Fruit fly (Drosophila melanogaster) whole organism, embryonic: ENCODE results near the gene CCT7.

ENCODE experiments used
- Adf1 ChIP-seq: fragments of 200-800 bp; sonication (Bioruptor generic); IDR thresholded peaks from 2 replicates; pipeline ENCODE4 v1.3.6; 2022; ENCODE audit warnings: missing biosample characterization, missing genetic modification characterization
- Aef1 ChIP-seq: fragments of 200-800 bp; sonication (Bioruptor generic); IDR thresholded peaks from 3 replicates; pipeline ENCODE4 v1.3.6; 2022; ENCODE audit warnings: missing biosample characterization, missing genetic modification characterization
- Antp ChIP-seq: fragments of 200-800 bp; sonication (Bioruptor generic); optimal IDR thresholded peaks from 3 replicates; lab custom pipeline; 2016; ENCODE audit warnings: missing biosample characterization, missing genetic modification characterization
- CG10543 ChIP-seq: fragments of 200-800 bp; sonication (Bioruptor generic); optimal IDR thresholded peaks from 3 replicates; lab custom pipeline; 2017; ENCODE audit warnings: missing biosample characterization, mild to moderate bottlenecking, missing genetic modification characterization, moderate library complexity
- CG11456 ChIP-seq: fragments of 200-800 bp; sonication (Bioruptor generic); IDR thresholded peaks from 3 replicates; pipeline ENCODE4 v1.3.6; 2022; ENCODE audit warnings: missing biosample characterization, missing genetic modification characterization
- CG11696 ChIP-seq: fragments of 200-800 bp; sonication (Bioruptor generic); IDR thresholded peaks from 2 replicates; pipeline ENCODE4 v1.3.6; 2022; ENCODE audit warnings: missing biosample characterization, missing genetic modification characterization
- CG13775 ChIP-seq: fragments of 200-800 bp; sonication (Bioruptor generic); optimal IDR thresholded peaks from 3 replicates; lab custom pipeline; 2017; ENCODE audit warnings: missing biosample characterization, mild to moderate bottlenecking, missing genetic modification characterization
- CG14710 ChIP-seq: fragments of 200-800 bp; sonication (Bioruptor generic); optimal IDR thresholded peaks from 3 replicates; lab custom pipeline; 2019; ENCODE audit warnings: missing biosample characterization, mild to moderate bottlenecking, missing genetic modification characterization, moderate library complexity
- CG15011 ChIP-seq: fragments of 200-800 bp; sonication (Bioruptor generic); optimal IDR thresholded peaks from 3 replicates; lab custom pipeline; 2018; ENCODE audit warnings: missing biosample characterization, mild to moderate bottlenecking, missing genetic modification characterization
- CG1603 ChIP-seq: fragments of 200-800 bp; sonication (Bioruptor generic); optimal IDR thresholded peaks from 2 replicates; lab custom pipeline; 2019; ENCODE audit warnings: missing biosample characterization, mild to moderate bottlenecking, missing genetic modification characterization, moderate library complexity
- CG17612 ChIP-seq: fragments of 200-800 bp; sonication (Bioruptor generic); IDR thresholded peaks from 2 replicates; pipeline ENCODE4 v1.3.6; 2022; ENCODE audit warnings: missing biosample characterization, missing genetic modification characterization
- CG2129 ChIP-seq: fragments of 200-800 bp; sonication (Bioruptor generic); IDR thresholded peaks from 2 replicates; pipeline ENCODE4 v1.3.6; 2022; ENCODE audit warnings: missing biosample characterization, missing genetic modification characterization; ENCODE audit not compliant: partially characterized antibody
- CG31441 ChIP-seq: fragments of 200-800 bp; sonication (Bioruptor generic); IDR thresholded peaks from 2 replicates; pipeline ENCODE4 v1.3.6; 2022; ENCODE audit warnings: missing biosample characterization, missing genetic modification characterization
- CG3163 ChIP-seq: fragments of 200-800 bp; sonication (Bioruptor generic); optimal IDR thresholded peaks from 3 replicates; lab custom pipeline; 2016; ENCODE audit warnings: missing biosample characterization, missing genetic modification characterization
- CG3838 ChIP-seq: fragments of 200-800 bp; sonication (Bioruptor generic); optimal IDR thresholded peaks from 3 replicates; lab custom pipeline; 2016; ENCODE audit warnings: missing biosample characterization, missing genetic modification characterization
- CG3847 ChIP-seq: fragments of 200-800 bp; sonication (Bioruptor generic); IDR thresholded peaks from 2 replicates; pipeline ENCODE4 v1.3.6; 2022; ENCODE audit warnings: missing biosample characterization, missing genetic modification characterization
- CG5180 ChIP-seq: fragments of 200-800 bp; sonication (Bioruptor generic); optimal IDR thresholded peaks from 3 replicates; lab custom pipeline; 2017; ENCODE audit warnings: missing biosample characterization, missing genetic modification characterization, mild to moderate bottlenecking, moderate library complexity, missing genetic modification reagents
- CG5245 ChIP-seq: fragments of 200-800 bp; sonication (Bioruptor generic); optimal IDR thresholded peaks from 3 replicates; lab custom pipeline; 2016; ENCODE audit warnings: missing biosample characterization, missing genetic modification characterization
- CG6683 ChIP-seq: fragments of 200-800 bp; sonication (Bioruptor generic); optimal IDR thresholded peaks from 2 replicates; lab custom pipeline; 2017; ENCODE audit warnings: missing biosample characterization, mild to moderate bottlenecking, missing genetic modification characterization, missing genetic modification reagents
- CG7556 ChIP-seq: fragments of 200-800 bp; sonication (Bioruptor generic); optimal IDR thresholded peaks from 2 replicates; lab custom pipeline; 2017; ENCODE audit warnings: missing biosample characterization, mild to moderate bottlenecking, missing genetic modification characterization
- CG7987 ChIP-seq: fragments of 200-800 bp; sonication (Bioruptor generic); optimal IDR thresholded peaks from 2 replicates; lab custom pipeline; 2018; ENCODE audit warnings: missing biosample characterization, mild to moderate bottlenecking, missing genetic modification characterization, moderate library complexity
- CG8089 ChIP-seq: fragments of 200-800 bp; sonication (Bioruptor generic); optimal IDR thresholded peaks from 3 replicates; lab custom pipeline; 2016; ENCODE audit warnings: missing biosample characterization, missing genetic modification characterization
- CG8388 ChIP-seq: fragments of 200-800 bp; sonication (Bioruptor generic); optimal IDR thresholded peaks from 2 replicates; lab custom pipeline; 2019; ENCODE audit warnings: missing biosample characterization, mild to moderate bottlenecking, missing genetic modification characterization, moderate library complexity
- CG8924 ChIP-seq: fragments of 200-800 bp; optimal IDR thresholded peaks from 3 replicates; lab custom pipeline; 2019; ENCODE audit warnings: missing biosample characterization, mild to moderate bottlenecking, missing genetic modification characterization, moderate library complexity
- CG9437 ChIP-seq: fragments of 200-800 bp; sonication (Bioruptor generic); optimal IDR thresholded peaks from 2 replicates; lab custom pipeline; 2018; ENCODE audit warnings: missing biosample characterization, mild to moderate bottlenecking, missing genetic modification characterization
- CG9817 ChIP-seq: fragments of 200-800 bp; sonication (Bioruptor generic); optimal IDR thresholded peaks from 2 replicates; lab custom pipeline; 2018; ENCODE audit warnings: missing biosample characterization, mild to moderate bottlenecking, missing genetic modification characterization, moderate library complexity
- CoRest ChIP-seq: fragments of 200-800 bp; sonication (Bioruptor generic); optimal IDR thresholded peaks from 3 replicates; lab custom pipeline; 2018; ENCODE audit warnings: missing biosample characterization, mild to moderate bottlenecking, missing genetic modification characterization, moderate library complexity
- Dfd ChIP-seq, 2 experiments: fragments of >200 bp; optimal IDR thresholded peaks; 2 replicates each; lab custom pipeline; 2017; ENCODE audit warnings: missing biosample characterization in 2 of 2, missing genetic modification characterization in 2 of 2
- Dip2 ChIP-seq: fragments of 200-800 bp; sonication (Bioruptor generic); IDR thresholded peaks from 2 replicates; pipeline ENCODE4 v1.3.6; 2022; ENCODE audit warnings: missing biosample characterization, missing genetic modification characterization
- Doc2 ChIP-seq: fragments of 200-800 bp; sonication (Bioruptor generic); IDR thresholded peaks from 2 replicates; pipeline ENCODE4 v1.3.6; 2022; ENCODE audit warnings: missing biosample characterization, missing genetic modification characterization
- MBD-R2 ChIP-seq: fragments of 200-800 bp; sonication (Bioruptor generic); IDR thresholded peaks from 2 replicates; pipeline ENCODE4 v1.3.6; 2022; ENCODE audit warnings: missing biosample characterization, missing genetic modification characterization
- Mes4 ChIP-seq: fragments of 200-800 bp; sonication (Bioruptor generic); optimal IDR thresholded peaks from 2 replicates; lab custom pipeline; 2016; ENCODE audit warnings: missing biosample characterization, missing genetic modification characterization
- TFAM ChIP-seq: fragments of 200-800 bp; sonication (Bioruptor generic); optimal IDR thresholded peaks from 2 replicates; lab custom pipeline; 2017; ENCODE audit warnings: missing biosample characterization, missing genetic modification characterization, inconsistent platforms
- aop ChIP-seq: fragments of 200-800 bp; sonication (Bioruptor generic); IDR thresholded peaks from 2 replicates; pipeline ENCODE4 v1.3.6; 2022; ENCODE audit warnings: missing biosample characterization, missing genetic modification characterization
- bab2 ChIP-seq: fragments of 200-800 bp; sonication (Bioruptor generic); optimal IDR thresholded peaks from 2 replicates; lab custom pipeline; 2016; ENCODE audit warnings: missing biosample characterization, missing genetic modification characterization
- chif ChIP-seq, 2 experiments: fragments of 200-800 bp; sonication (Bioruptor generic); optimal IDR thresholded peaks; 3 replicates each; lab custom pipeline; 2016; ENCODE audit warnings: missing biosample characterization in 2 of 2, missing genetic modification characterization in 2 of 2
- eve ChIP-seq, 2 experiments: fragments of >200 bp; optimal IDR thresholded peaks; 2 replicates each; lab custom pipeline; 2017; ENCODE audit warnings: missing biosample characterization in 2 of 2, missing genetic modification characterization in 2 of 2
- fu2 ChIP-seq: fragments of 200-800 bp; sonication (Bioruptor generic); optimal IDR thresholded peaks from 2 replicates; lab custom pipeline; 2016; ENCODE audit warnings: missing biosample characterization, missing genetic modification characterization
- gro ChIP-seq: fragments of 200-800 bp; sonication (Bioruptor generic); optimal IDR thresholded peaks from 2 replicates; lab custom pipeline; 2016; ENCODE audit warnings: missing biosample characterization, missing genetic modification characterization
- h ChIP-seq: fragments of >200 bp; optimal IDR thresholded peaks from 2 replicates; lab custom pipeline; 2017
- jigr1 ChIP-seq: fragments of 200-800 bp; sonication (Bioruptor generic); IDR thresholded peaks from 3 replicates; pipeline ENCODE4 v1.3.6; 2022; ENCODE audit warnings: missing biosample characterization, missing genetic modification characterization
- lilli ChIP-seq: fragments of 200-800 bp; sonication (Bioruptor generic); optimal IDR thresholded peaks from 3 replicates; lab custom pipeline; 2016; ENCODE audit warnings: missing biosample characterization, missing genetic modification characterization
- lov ChIP-seq, 2 experiments: fragments of 200-800 bp in 1 of 2; fragments of >200 bp in 1 of 2; sonication (Bioruptor generic) in 1 of 2; IDR thresholded peaks in 1 of 2; optimal IDR thresholded peaks in 1 of 2; 2 replicates in 1 of 2; 3 replicates in 1 of 2; pipeline versions ENCODE4 v1.3.6 to Lab custom; 2017 to 2022; ENCODE audit warnings: missing biosample characterization in 1 of 2, missing genetic modification characterization in 1 of 2
- maf-S ChIP-seq: fragments of 200-800 bp; sonication (Bioruptor generic); optimal IDR thresholded peaks from 2 replicates; lab custom pipeline; 2016; ENCODE audit warnings: missing biosample characterization, missing genetic modification characterization
- oc ChIP-seq: fragments of 200-800 bp; sonication (Bioruptor generic); optimal IDR thresholded peaks from 2 replicates; lab custom pipeline; 2018; ENCODE audit warnings: missing biosample characterization, mild to moderate bottlenecking, missing genetic modification characterization, moderate library complexity
- psq ChIP-seq: fragments of 200-800 bp; sonication (Bioruptor generic); optimal IDR thresholded peaks from 2 replicates; lab custom pipeline; 2017; ENCODE audit warnings: missing biosample characterization, missing genetic modification characterization
- run ChIP-seq: fragments of 200-800 bp; sonication (Bioruptor generic); optimal IDR thresholded peaks from 3 replicates; lab custom pipeline; 2018; ENCODE audit warnings: missing biosample characterization, mild to moderate bottlenecking, missing genetic modification characterization
- slbo ChIP-seq: fragments of 200-800 bp; sonication (Bioruptor generic); IDR thresholded peaks from 2 replicates; pipeline ENCODE4 v1.3.6; 2022; ENCODE audit warnings: missing biosample characterization, missing genetic modification characterization
- tgo ChIP-seq: fragments of 200-800 bp; sonication (Bioruptor generic); IDR thresholded peaks from 3 replicates; pipeline ENCODE4 v1.3.6; 2022; ENCODE audit warnings: missing biosample characterization, missing genetic modification characterization
- tna ChIP-seq: fragments of 200-800 bp; sonication (Bioruptor generic); IDR thresholded peaks from 2 replicates; pipeline ENCODE4 v1.3.6; 2022; ENCODE audit warnings: missing biosample characterization, missing genetic modification characterization; ENCODE audit not compliant: partially characterized antibody
- toy ChIP-seq: fragments of 200-800 bp; sonication (Bioruptor generic); IDR thresholded peaks from 2 replicates; pipeline ENCODE4 v1.3.6; 2022; ENCODE audit warnings: missing biosample characterization, missing genetic modification characterization

Gene CCT7

dm6 chr3R:8846154-8846648 lies 44.8 kb downstream of the CCT7 start (continued):
- TF ChIP-seq h (no peak), CG3163 (GFP tag; lab: Kevin White, UChicago) (peak; percentile 52), CG5245 (peak; percentile 24), fu2 (GFP tag; lab: Kevin White, UChicago) (no peak), chif (GFP tag; optimal IDR thresholded peaks at IDR 0.05; lab: Kevin White, UChicago) (peak; percentile 7 to 53), CG17612 (GFP tag; lab: Robert Waterston, UW) (no peak), oc (peak; percentile 77), lilli (GFP tag; lab: Kevin White, UChicago) (peak; percentile 37), Dfd (GFP tag; optimal IDR thresholded peaks at IDR 0.05; lab: Kevin White, UChicago) (no peak), maf-S (peak; percentile 59), lov (optimal IDR thresholded peaks at IDR 0.05; lab: Kevin White, UChicago) (no peak), lov (GFP tag; IDR thresholded peaks at IDR 0.05; lab: Robert Waterston, UW) (peak; percentile 80; the same call in 2 of the 3 replicates), gro (peak; percentile 54), CG7556 (peak; percentile 48), CG15011 (GFP tag; lab: Kevin White, UChicago) (peak; percentile 12), bab2 (peak; percentile 40), CoRest (tag; lab: Kevin White, UChicago) (peak; percentile 28), MBD-R2 (GFP tag; lab: Robert Waterston, UW) (peak; percentile 45; the same call in 1 of the 2 replicates), CG9437 (GFP tag; lab: Kevin White, UChicago) (peak; percentile 50), CG31441 (GFP tag; lab: Robert Waterston, UW) (peak; percentile 31; the same call in 1 of the 2 replicates), CG14710 (tag; lab: Kevin White, UChicago) (peak; percentile 47), eve (GFP tag; optimal IDR thresholded peaks at IDR 0.05; lab: Kevin White, UChicago) (no peak), toy (peak; percentile 28; the same call in 1 of the 2 replicates), Dip2 (GFP tag; lab: Robert Waterston, UW) (no peak), CG1603 (tag; lab: Kevin White, UChicago) (peak; percentile 66), CG13775 (GFP tag; lab: Kevin White, UChicago) (peak; percentile 8), CG10543 (peak; percentile 85), CG8388 (peak; percentile 15), slbo (GFP tag; lab: Robert Waterston, UW) (peak; percentile 46), Mes4 (GFP tag; lab: Kevin White, UChicago) (peak; percentile 61), Aef1 (GFP tag; lab: Robert Waterston, UW) (no peak), aop (GFP tag; lab: Robert Waterston, UW) (0 out of 2 replicates have a peak, but pooled peaks have one; percentile 43), tna (peak; percentile 55; the same call in 1 of the 2 replicates), CG7987 (peak; percentile 89), Adf1 (GFP tag; lab: Robert Waterston, UW) (peak; percentile 66), jigr1 (GFP tag; lab: Robert Waterston, UW) (no peak), CG5180 (GFP tag; lab: Kevin White, UChicago) (peak; percentile 48), CG8089 (GFP tag; lab: Kevin White, UChicago) (peak; percentile 5), CG6683 (GFP tag; lab: Kevin White, UChicago) (peak; percentile 46), CG9817 (no peak), CG2129 (no peak), Doc2 (GFP tag; lab: Robert Waterston, UW) (no peak), CG11696 (GFP tag; lab: Robert Waterston, UW) (no peak), Antp (GFP tag; lab: Kevin White, UChicago) (peak; percentile 20), CG3838 (GFP tag; lab: Kevin White, UChicago) (no peak), TFAM (GFP tag; lab: Kevin White, UChicago) (no peak), run (peak; percentile 48), CG3847 (GFP tag; lab: Robert Waterston, UW) (no peak), CG8924 (peak; percentile 77), psq (GFP tag; lab: Kevin White, UChicago) (peak; percentile 97), tgo (GFP tag; lab: Robert Waterston, UW) (peak; percentile 23; the same call in 1 of the 3 replicates), CG11456 (GFP tag; lab: Robert Waterston, UW) (no peak)
